Fruit fly (Drosophila melanogaster): Measurements from ENCODE around the gene Axs.

The Axs gene

dm6 chrX:16723203-16724173 lies 39.8 kb upstream of the Axs start (continued):
- TF ChIP-seq CG7963 (GFP tag; IDR thresholded peaks at IDR 0.05; ENCODE audit: partially characterized antibody) (no peak), CG13624 (GFP tag; optimal IDR thresholded peaks at IDR 0.05) (no peak), fd102C (GFP tag; optimal IDR thresholded peaks at IDR 0.05) (no peak), Camta (GFP tag; optimal IDR thresholded peaks at IDR 0.05) (peak; percentile 68), Oaz (GFP tag; IDR thresholded peaks at IDR 0.05) (0 out of 2 replicates have a peak, but pooled peaks have one; percentile 30), CG12391 (tag; optimal IDR thresholded peaks at IDR 0.05) (peak; percentile 83), CG16815 (GFP tag; optimal IDR thresholded peaks at IDR 0.05) (peak; percentile 56), trem (tag; optimal IDR thresholded peaks at IDR 0.05) (peak; percentile 13), gcm2 (GFP tag; optimal IDR thresholded peaks at IDR 0.05) (peak; percentile 10), CG8089 (GFP tag; optimal IDR thresholded peaks at IDR 0.05) (no peak), Hr51 (GFP tag; optimal IDR thresholded peaks at IDR 0.05) (peak in 1 of 2 experiments; percentile 89), lab (GFP tag; optimal IDR thresholded peaks at IDR 0.05) (peak; percentile 78), zf30C (GFP tag; optimal IDR thresholded peaks at IDR 0.05) (no peak), Bteb2 (GFP tag; optimal IDR thresholded peaks at IDR 0.05) (peak; percentile 66), CG1233 (GFP tag; optimal IDR thresholded peaks at IDR 0.05) (peak; percentile 54), CG17802 (tag; optimal IDR thresholded peaks at IDR 0.05) (no peak), ind (GFP tag; optimal IDR thresholded peaks at IDR 0.05) (peak; percentile 34), zfh2 (GFP tag; optimal IDR thresholded peaks at IDR 0.05) (peak; percentile 19), pho (GFP tag; optimal IDR thresholded peaks at IDR 0.05) (peak; percentile 58), cad (GFP tag; optimal IDR thresholded peaks at IDR 0.05) (no peak), CG14441 (GFP tag; IDR thresholded peaks at IDR 0.05) (peak; percentile 48), dan (GFP tag; IDR thresholded peaks at IDR 0.05) (no peak), Tbp (GFP tag; optimal IDR thresholded peaks at IDR 0.05) (no peak), HLH3B (GFP tag; IDR thresholded peaks at IDR 0.05) (peak; percentile 54), Poxn (GFP tag; IDR thresholded peaks at IDR 0.05) (peak; percentile 36; the same call in 1 of the 2 replicates), pnt (GFP tag; optimal IDR thresholded peaks at IDR 0.05) (no peak), toy (GFP tag; IDR thresholded peaks at IDR 0.05) (no peak), pros (GFP tag; optimal IDR thresholded peaks at IDR 0.05) (no peak), stwl (tag; optimal IDR thresholded peaks at IDR 0.05) (no peak), so (GFP tag; IDR thresholded peaks at IDR 0.05) (peak; percentile 68; the same call in 2 of the 3 replicates), CG32772 (GFP tag; IDR thresholded peaks at IDR 0.05) (peak; percentile 67), Gsc (GFP tag; IDR thresholded peaks at IDR 0.05) (no peak), nerfin-2 (GFP tag; IDR thresholded peaks at IDR 0.05; ENCODE audit: partially characterized antibody) (no peak), CG15479 (GFP tag; optimal IDR thresholded peaks at IDR 0.05) (no peak), CG12104 (GFP tag; optimal IDR thresholded peaks at IDR 0.05) (peak; percentile 37), zfh1 (GFP tag; IDR thresholded peaks at IDR 0.05) (peak; percentile 60; the same call in 1 of the 3 replicates), ftz-f1 (GFP tag; optimal IDR thresholded peaks at IDR 0.05) (no peak), ara (GFP tag; IDR thresholded peaks at IDR 0.05) (peak; percentile 55; the same call in 1 of the 2 replicates), CG11695 (GFP tag; IDR thresholded peaks at IDR 0.05) (peak; percentile 81), NC2β (GFP tag; optimal IDR thresholded peaks at IDR 0.05) (peak; percentile 21), ase (GFP tag; IDR thresholded peaks at IDR 0.05) (peak; percentile 55; the same call in 2 of the 3 replicates), tin (GFP tag; optimal IDR thresholded peaks at IDR 0.05) (peak; percentile 27), CG6791 (GFP tag; IDR thresholded peaks at IDR 0.05; ENCODE audit: partially characterized antibody) (no peak), CG1603 (tag; optimal IDR thresholded peaks at IDR 0.05) (no peak), run (tag; optimal IDR thresholded peaks at IDR 0.05) (peak; percentile 80), Dek (tag; optimal IDR thresholded peaks at IDR 0.05) (peak; percentile 76), sens-2 (GFP tag; IDR thresholded peaks at IDR 0.05) (no peak), seq (GFP tag; IDR thresholded peaks at IDR 0.05) (peak; percentile 78), MBD-R2 (GFP tag; IDR thresholded peaks at IDR 0.05) (peak; percentile 15; the same call in 1 of the 2 replicates)

All from whole organism, embryonic.